Worm (Caenorhabditis elegans) whole organism, late embryonic: Measurements from ENCODE around the gene lips-11.

Experiments
- C08G9.2 ChIP-seq: sonication (generic microtip); optimal IDR thresholded peaks from 2 replicates; lab custom pipeline; 2016; ENCODE audit warnings: mild to moderate bottlenecking, missing genetic modification characterization, moderate library complexity, missing compliant biosample characterization
- ama-1 ChIP-seq: fragments of 150-350 bp; optimal IDR thresholded peaks from 2 replicates; lab custom pipeline; 2014
- ceh-14 ChIP-seq: sonication (generic microtip); optimal IDR thresholded peaks from 2 replicates; lab custom pipeline; 2016; ENCODE audit warnings: missing genotype, missing genetic modification characterization, missing compliant biosample characterization
- ceh-18 ChIP-seq: sonication (generic microtip); optimal IDR thresholded peaks from 2 replicates; lab custom pipeline; 2016; ENCODE audit warnings: missing genetic modification characterization, missing compliant biosample characterization
- ceh-22 ChIP-seq: sonication (generic microtip); optimal IDR thresholded peaks from 2 replicates; lab custom pipeline; 2017; ENCODE audit warnings: missing biosample characterization, missing genetic modification characterization
- ceh-30 ChIP-seq: fragments of 150-350 bp; optimal IDR thresholded peaks from 2 replicates; lab custom pipeline; 2014; ENCODE audit warnings: missing biosample characterization, missing genetic modification characterization
- ceh-31 ChIP-seq: sonication (generic microtip); optimal IDR thresholded peaks from 2 replicates; lab custom pipeline; 2016; ENCODE audit warnings: missing genetic modification characterization, missing compliant biosample characterization
- fkh-6 ChIP-seq: sonication (generic microtip); optimal IDR thresholded peaks from 2 replicates; lab custom pipeline; 2016; ENCODE audit warnings: missing genetic modification characterization, missing compliant biosample characterization
- hlh-13 ChIP-seq: fragments of 200-800 bp; sonication (Bioruptor generic); optimal IDR thresholded peaks from 2 replicates; lab custom pipeline; 2018; ENCODE audit warnings: mild to moderate bottlenecking, missing genetic modification characterization, missing compliant biosample characterization
- hlh-6 ChIP-seq: sonication (generic microtip); optimal IDR thresholded peaks from 2 replicates; lab custom pipeline; 2016; ENCODE audit warnings: missing genotype, missing genetic modification characterization, missing compliant biosample characterization
- lin-11 ChIP-seq: fragments of 200-800 bp; sonication (Bioruptor generic); optimal IDR thresholded peaks from 2 replicates; lab custom pipeline; 2018; ENCODE audit warnings: mild to moderate bottlenecking, missing genetic modification characterization, missing compliant biosample characterization
- nfya-1 ChIP-seq: sonication (generic microtip); optimal IDR thresholded peaks from 2 replicates; lab custom pipeline; 2017; ENCODE audit warnings: missing genetic modification characterization, mild to moderate bottlenecking, missing compliant biosample characterization, antibody characterized with exemption, moderate library complexity
- nhr-11 ChIP-seq: fragments of 150-350 bp; optimal IDR thresholded peaks from 2 replicates; lab custom pipeline; 2014; ENCODE audit warnings: missing biosample characterization, missing genetic modification characterization
- nhr-232 ChIP-seq: sonication (generic microtip); optimal IDR thresholded peaks from 2 replicates; lab custom pipeline; 2016; ENCODE audit warnings: missing genetic modification characterization, missing compliant biosample characterization

- TF ChIP-seq ceh-30 (tag; lab: Kevin White, UChicago) (no peak), hlh-6 (tag; lab: Kevin White, UChicago) (no peak), nhr-232 (tag; lab: Kevin White, UChicago) (no peak), ceh-31 (no peak), C08G9.2 (tag; lab: Kevin White, UChicago) (no peak), ceh-18 (no peak), hlh-13 (no peak), ceh-22 (tag; lab: Kevin White, UChicago) (no peak), lin-11 (tag; lab: Kevin White, UChicago) (no peak), ceh-14 (tag; lab: Kevin White, UChicago) (no peak), nhr-11 (tag; lab: Kevin White, UChicago) (no peak), nfya-1 (no peak), ama-1 (no peak), fkh-6 (tag; lab: Kevin White, UChicago) (no peak)
Measured at ce11 chrII:1132750-1133149, 21.9 kb upstream of the lips-11 start.
